Worm (Caenorhabditis elegans): ENCODE data around the gene ZK1127.13.

ce11 chrII:7059274-7059757 is 6.2 kb downstream of the ZK1127.13 start:
- TF ChIP-seq tbx-37 (GFP tag; conservative IDR thresholded peaks at IDR 0.05), result no peak
- TF ChIP-seq ama-1 (optimal IDR thresholded peaks at IDR 0.05), result no peak
- no peak for TF ChIP-seq F13C5.2 (tag; optimal IDR thresholded peaks at IDR 0.05)
- no peak for TF ChIP-seq hmg-4 (GFP tag; optimal IDR thresholded peaks at IDR 0.05)
- TF ChIP-seq flt-1 (GFP tag; IDR thresholded peaks at IDR 0.05), result no peak
- TF ChIP-seq tbx-11 (GFP tag; IDR thresholded peaks at IDR 0.05), result no peak
- no peak for TF ChIP-seq hmbx-1 (tag; optimal IDR thresholded peaks at IDR 0.05)
- TF ChIP-seq tra-4 (tag; optimal IDR thresholded peaks at IDR 0.05), result no peak
- no peak for TF ChIP-seq aly-1 (tag; optimal IDR thresholded peaks at IDR 0.05)
- no peak for TF ChIP-seq scrt-1 (GFP tag; IDR thresholded peaks at IDR 0.05)

Measured in whole organism, early embryonic.